Worm (Caenorhabditis elegans) whole organism, late embryonic: ENCODE data around the gene ZK675.4.

Source experiments
- F13H6.1 ChIP-seq: sonication (generic microtip); optimal IDR thresholded peaks from 2 replicates; lab custom pipeline; 2016; ENCODE audit warnings: missing genetic modification characterization, missing compliant biosample characterization
- K02D7.2 ChIP-seq: sonication (generic microtip); optimal IDR thresholded peaks from 2 replicates; lab custom pipeline; 2017; ENCODE audit warnings: mild to moderate bottlenecking, missing genetic modification characterization, missing compliant biosample characterization
- K09A11.1 ChIP-seq: sonication (generic microtip); optimal IDR thresholded peaks from 2 replicates; lab custom pipeline; 2017; ENCODE audit warnings: antibody characterized with exemption, mild to moderate bottlenecking, missing genetic modification characterization, missing compliant biosample characterization; ENCODE audit not compliant: insufficient read depth
- T23F11.4 ChIP-seq: fragments of 200-800 bp; sonication (Bioruptor generic); optimal IDR thresholded peaks from 2 replicates; lab custom pipeline; 2018; ENCODE audit warnings: mild to moderate bottlenecking, missing genetic modification characterization, missing compliant biosample characterization
- ama-1 ChIP-seq: fragments of 150-350 bp; optimal IDR thresholded peaks from 2 replicates; lab custom pipeline; 2014
- ceh-14 ChIP-seq: sonication (generic microtip); optimal IDR thresholded peaks from 2 replicates; lab custom pipeline; 2016; ENCODE audit warnings: missing genotype, missing genetic modification characterization, missing compliant biosample characterization
- ceh-18 ChIP-seq: sonication (generic microtip); optimal IDR thresholded peaks from 2 replicates; lab custom pipeline; 2016; ENCODE audit warnings: missing genetic modification characterization, missing compliant biosample characterization
- ceh-2 ChIP-seq: sonication (generic microtip); optimal IDR thresholded peaks from 2 replicates; lab custom pipeline; 2016; ENCODE audit warnings: missing genotype, missing genetic modification characterization, missing compliant biosample characterization
- ceh-31 ChIP-seq: sonication (generic microtip); optimal IDR thresholded peaks from 2 replicates; lab custom pipeline; 2016; ENCODE audit warnings: missing genetic modification characterization, missing compliant biosample characterization
- ceh-9 ChIP-seq: sonication (generic microtip); optimal IDR thresholded peaks from 2 replicates; lab custom pipeline; 2016; ENCODE audit warnings: mild to moderate bottlenecking, missing genetic modification characterization, inconsistent platforms, missing compliant biosample characterization
- che-1 ChIP-seq: sonication (generic microtip); optimal IDR thresholded peaks from 2 replicates; lab custom pipeline; 2016; ENCODE audit warnings: mild to moderate bottlenecking, missing genetic modification characterization, missing compliant biosample characterization
- dmd-4 ChIP-seq: sonication (generic microtip); optimal IDR thresholded peaks from 2 replicates; lab custom pipeline; 2016; ENCODE audit warnings: borderline replicate concordance, missing genetic modification characterization, missing compliant biosample characterization
- elt-2 ChIP-seq: sonication (generic microtip); optimal IDR thresholded peaks from 2 replicates; lab custom pipeline; 2016; ENCODE audit warnings: missing genetic modification reagents, missing genetic modification characterization, missing compliant biosample characterization
- elt-4 ChIP-seq: sonication (generic microtip); optimal IDR thresholded peaks from 2 replicates; lab custom pipeline; 2016; ENCODE audit warnings: missing genetic modification characterization, missing compliant biosample characterization
- ets-4 ChIP-seq: sonication (generic microtip); optimal IDR thresholded peaks from 2 replicates; lab custom pipeline; 2016; ENCODE audit warnings: missing genetic modification characterization, missing compliant biosample characterization
- fkh-6 ChIP-seq: sonication (generic microtip); optimal IDR thresholded peaks from 2 replicates; lab custom pipeline; 2016; ENCODE audit warnings: missing genetic modification characterization, missing compliant biosample characterization
- gmeb-2 ChIP-seq: sonication (generic microtip); optimal IDR thresholded peaks from 2 replicates; lab custom pipeline; 2016; ENCODE audit warnings: missing genetic modification characterization, inconsistent platforms, missing compliant biosample characterization
- hlh-13 ChIP-seq: fragments of 200-800 bp; sonication (Bioruptor generic); optimal IDR thresholded peaks from 2 replicates; lab custom pipeline; 2018; ENCODE audit warnings: mild to moderate bottlenecking, missing genetic modification characterization, missing compliant biosample characterization
- hlh-6 ChIP-seq: sonication (generic microtip); optimal IDR thresholded peaks from 2 replicates; lab custom pipeline; 2016; ENCODE audit warnings: missing genotype, missing genetic modification characterization, missing compliant biosample characterization
- lim-6 ChIP-seq: sonication (generic microtip); optimal IDR thresholded peaks from 2 replicates; lab custom pipeline; 2016; ENCODE audit warnings: missing genetic modification characterization, missing compliant biosample characterization
- lin-11 ChIP-seq: fragments of 200-800 bp; sonication (Bioruptor generic); optimal IDR thresholded peaks from 2 replicates; lab custom pipeline; 2018; ENCODE audit warnings: mild to moderate bottlenecking, missing genetic modification characterization, missing compliant biosample characterization
- madf-2 ChIP-seq: sonication (generic microtip); optimal IDR thresholded peaks from 2 replicates; lab custom pipeline; 2017; ENCODE audit warnings: missing genetic modification characterization, missing compliant biosample characterization
- mec-3 ChIP-seq: sonication (generic microtip); optimal IDR thresholded peaks from 2 replicates; lab custom pipeline; 2016; ENCODE audit warnings: borderline replicate concordance, missing genetic modification characterization, missing compliant biosample characterization
- nfya-1 ChIP-seq: sonication (generic microtip); optimal IDR thresholded peaks from 2 replicates; lab custom pipeline; 2017; ENCODE audit warnings: missing genetic modification characterization, mild to moderate bottlenecking, missing compliant biosample characterization, antibody characterized with exemption, moderate library complexity
- nhr-11 ChIP-seq: fragments of 150-350 bp; optimal IDR thresholded peaks from 2 replicates; lab custom pipeline; 2014; ENCODE audit warnings: missing biosample characterization, missing genetic modification characterization
- nhr-232 ChIP-seq: sonication (generic microtip); optimal IDR thresholded peaks from 2 replicates; lab custom pipeline; 2016; ENCODE audit warnings: missing genetic modification characterization, missing compliant biosample characterization
- npax-4 ChIP-seq: sonication (generic microtip); optimal IDR thresholded peaks from 2 replicates; lab custom pipeline; 2016; ENCODE audit warnings: missing genetic modification characterization, missing compliant biosample characterization
- odd-2 ChIP-seq: sonication (generic microtip); optimal IDR thresholded peaks from 2 replicates; lab custom pipeline; 2017; ENCODE audit warnings: antibody characterized with exemption, mild to moderate bottlenecking, missing genetic modification characterization, missing compliant biosample characterization
- pag-3 ChIP-seq: sonication (generic microtip); optimal IDR thresholded peaks from 2 replicates; lab custom pipeline; 2016; ENCODE audit warnings: missing compliant biosample characterization, missing genetic modification characterization, borderline replicate concordance
- pha-2 ChIP-seq: sonication (generic microtip); optimal IDR thresholded peaks from 2 replicates; lab custom pipeline; 2017; ENCODE audit warnings: mild to moderate bottlenecking, missing genetic modification characterization, missing compliant biosample characterization
- pha-4 ChIP-seq: fragments of 150-350 bp; optimal IDR thresholded peaks from 2 replicates; lab custom pipeline; 2018; ENCODE audit warnings: missing biosample characterization, missing genetic modification reagents, missing genetic modification characterization
- ref-2 ChIP-seq: sonication (generic microtip); optimal IDR thresholded peaks from 2 replicates; lab custom pipeline; 2016; ENCODE audit warnings: missing genetic modification characterization, missing compliant biosample characterization
- sdc-2 ChIP-seq: sonication (generic microtip); optimal IDR thresholded peaks from 2 replicates; lab custom pipeline; 2016; ENCODE audit warnings: missing genotype, missing genetic modification characterization, missing compliant biosample characterization
- syd-9 ChIP-seq: sonication (generic microtip); optimal IDR thresholded peaks from 2 replicates; lab custom pipeline; 2016; ENCODE audit warnings: mild to moderate bottlenecking, missing genetic modification characterization, moderate library complexity, missing compliant biosample characterization
- tbx-2 ChIP-seq: sonication (generic microtip); optimal IDR thresholded peaks from 2 replicates; lab custom pipeline; 2016; ENCODE audit warnings: missing genetic modification characterization, missing compliant biosample characterization
- tbx-7 ChIP-seq: sonication (generic microtip); optimal IDR thresholded peaks from 2 replicates; lab custom pipeline; 2016; ENCODE audit warnings: missing genotype, missing genetic modification characterization, missing compliant biosample characterization
- ttx-3 ChIP-seq: sonication (generic microtip); optimal IDR thresholded peaks from 2 replicates; lab custom pipeline; 2016; ENCODE audit warnings: missing genetic modification reagents, missing genetic modification characterization, missing compliant biosample characterization
- unc-3 ChIP-seq, 2 experiments: fragments of 200-800 bp in 1 of 2; sonication (Bioruptor generic) in 1 of 2; sonication (generic microtip) in 1 of 2; conservative IDR thresholded peaks in 1 of 2; optimal IDR thresholded peaks in 1 of 2; 2 replicates each; pipeline versions ENCODE4 v1.3.6 to Lab custom; 2016 to 2022; ENCODE audit warnings: missing compliant biosample characterization in 2 of 2, missing genetic modification characterization in 2 of 2, missing genetic modification reagents in 1 of 2
- unc-86 ChIP-seq: sonication (generic microtip); optimal IDR thresholded peaks from 2 replicates; lab custom pipeline; 2016; ENCODE audit warnings: missing genetic modification characterization, missing compliant biosample characterization

ZK675.4 gene

ce11 chrII:7911015-7911414 lies at the start of gene ZK675.4:
Gene ZK675.4 (plus strand): TSS chrII:7911315.
- no peak for TF ChIP-seq ceh-14
- TF ChIP-seq ceh-9 (tag; lab: Kevin White, UChicago) = no peak
- no peak for TF ChIP-seq K02D7.2 (tag; lab: Kevin White, UChicago)
- no peak for TF ChIP-seq elt-2 (tag; lab: Kevin White, UChicago)
- TF ChIP-seq ceh-2 (tag; lab: Kevin White, UChicago) = no peak
- no peak for TF ChIP-seq odd-2 (tag; lab: Kevin White, UChicago)
- TF ChIP-seq hlh-6 (tag; lab: Kevin White, UChicago) = no peak
- no peak for TF ChIP-seq ama-1 (lab: Kevin White, UChicago)
- TF ChIP-seq tbx-2 = no peak
- no peak for TF ChIP-seq sdc-2 (tag; lab: Kevin White, UChicago)
- TF ChIP-seq unc-3 (GFP tag; conservative IDR thresholded peaks at IDR 0.05; lab: Robert Waterston, UW) = no peak
- no peak for TF ChIP-seq unc-3 (tag; optimal IDR thresholded peaks at IDR 0.05; lab: Kevin White, UChicago)
- no peak for TF ChIP-seq ceh-18
- no peak for TF ChIP-seq ets-4

- no peak for TF ChIP-seq pag-3 (tag; lab: Kevin White, UChicago)
- peak; percentile 29 for TF ChIP-seq K09A11.1
- TF ChIP-seq, all 69 proteins: peak for 1
Measured at ce11 chrII:7863480-7864125, 47.5 kb upstream of the ZK675.4 start.

DNA sequence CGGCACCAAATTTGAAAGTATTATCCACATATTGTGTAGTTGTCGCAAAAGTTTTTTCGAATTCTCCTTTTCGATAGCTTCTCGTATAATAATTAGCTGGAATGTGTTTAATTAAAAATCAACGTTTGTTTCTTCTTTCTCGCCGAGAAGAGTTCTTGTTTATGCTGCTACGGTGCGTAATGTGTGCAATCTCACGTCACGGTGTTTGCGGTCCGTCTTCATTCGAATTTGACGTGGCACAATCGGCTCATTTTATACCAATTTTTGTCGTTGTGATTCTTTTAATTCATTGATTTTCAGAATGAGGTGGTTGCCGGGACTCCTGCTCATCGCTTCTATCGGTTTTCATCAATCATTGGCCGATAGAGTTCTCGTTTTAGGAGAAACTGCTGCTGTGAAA lies 46.9 kb upstream of the ZK675.4 start, which contains the start of gene ostb-1:
Gene ostb-1, plus strand, starts transcription at position 301 of the 400 bp plus-strand sequence.
- TF ChIP-seq nfya-1 (tag; lab: Kevin White, UChicago) (peak; percentile 12), F13H6.1 (tag; lab: Kevin White, UChicago) (no peak), tbx-7 (tag; lab: Kevin White, UChicago) (no peak), dmd-4 (tag; lab: Kevin White, UChicago) (no peak), elt-2 (tag; lab: Kevin White, UChicago) (peak; percentile 15), ceh-14 (no peak)
- TF ChIP-seq, all 69 proteins: peak for 2

ce11 chrII:7864892-7865291 lies 46.2 kb upstream of the ZK675.4 start:
- TF ChIP-seq madf-2 (tag; lab: Kevin White, UChicago) = no peak
- TF ChIP-seq ama-1 (lab: Kevin White, UChicago) = no peak
- no peak for TF ChIP-seq ref-2
- no peak for TF ChIP-seq ceh-9 (tag; lab: Kevin White, UChicago)
- TF ChIP-seq pha-2 (tag; lab: Kevin White, UChicago) = no peak
- TF ChIP-seq nhr-232 = no peak
- no peak for TF ChIP-seq tbx-2
- no peak for TF ChIP-seq lim-6 (tag; lab: Kevin White, UChicago)
- no peak for TF ChIP-seq pha-4 (tag; lab: Kevin White, UChicago)
- no peak for TF ChIP-seq mec-3
- TF ChIP-seq elt-4 (tag; lab: Kevin White, UChicago) = no peak
- TF ChIP-seq nfya-1 (tag; lab: Kevin White, UChicago) = no peak

ce11 chrII:7866081-7866480 lies 45.0 kb upstream of the ZK675.4 start:
- peak; percentile 32 for TF ChIP-seq nhr-11
- TF ChIP-seq ama-1 (lab: Kevin White, UChicago) = no peak
- TF ChIP-seq gmeb-2 = no peak

ce11 chrII:7870062-7870461 lies 41.1 kb upstream of the ZK675.4 start, which contains the start of gene ztf-17:
Gene ztf-17 (minus strand): TSS chrII:7870162.
- TF ChIP-seq madf-2 (tag; lab: Kevin White, UChicago) (no peak), lin-11 (no peak), che-1 (tag; lab: Kevin White, UChicago) (no peak), sdc-2 (tag; lab: Kevin White, UChicago) (no peak), elt-2 (tag; lab: Kevin White, UChicago) (no peak), K02D7.2 (tag; lab: Kevin White, UChicago) (no peak), nhr-11 (no peak), ceh-2 (tag; lab: Kevin White, UChicago) (no peak), unc-86 (no peak), syd-9 (tag; lab: Kevin White, UChicago) (no peak), ttx-3 (tag; lab: Kevin White, UChicago) (no peak), T23F11.4 (GFP tag; lab: Kevin White, UChicago) (no peak), npax-4 (tag; lab: Kevin White, UChicago) (no peak), fkh-6 (tag; lab: Kevin White, UChicago) (no peak), nfya-1 (tag; lab: Kevin White, UChicago) (no peak), ceh-31 (tag; lab: Kevin White, UChicago) (no peak), hlh-6 (tag; lab: Kevin White, UChicago) (no peak), ceh-14 (no peak), hlh-13 (GFP tag; lab: Kevin White, UChicago) (no peak), ceh-9 (tag; lab: Kevin White, UChicago) (no peak)
